Worm (Caenorhabditis elegans) whole organism, young adult: ENCODE data around the gene ceh-1.
"Not testable (repeated sequence)": the region's sequence is repeated elsewhere in the genome, so short reads cannot be mapped to it uniquely, and the experiment has no call there.

Source experiments
- D2030.7 ChIP-seq: fragments of 200-800 bp; sonication (Bioruptor generic); IDR thresholded peaks from 2 replicates; pipeline ENCODE4 v1.3.6; 2022; ENCODE audit warnings: missing genetic modification reagents, missing genetic modification characterization, missing compliant biosample characterization
- F49E8.2 ChIP-seq: sonication (generic microtip); optimal IDR thresholded peaks from 3 replicates; lab custom pipeline; 2017; ENCODE audit warnings: missing genetic modification characterization, mild to moderate bottlenecking, missing compliant biosample characterization, antibody characterized with exemption, moderate library complexity; ENCODE audit not compliant: insufficient read depth
- ama-1 ChIP-seq, 3 experiments: fragments of 150-350 bp in 1 of 3; sonication (generic microtip) in 2 of 3; optimal IDR thresholded peaks; 2 replicates each; lab custom pipeline; 2014 to 2018; ENCODE audit warnings: missing biosample characterization in 2 of 3, missing genetic modification characterization in 2 of 3, missing genetic modification reagents in 2 of 3
- attf-3 ChIP-seq: fragments of 200-800 bp; sonication (Bioruptor generic); conservative IDR thresholded peaks from 2 replicates; pipeline ENCODE4 v1.3.6; 2022; ENCODE audit warnings: missing genetic modification reagents, missing genetic modification characterization, missing compliant biosample characterization
- ceh-79 ChIP-seq: sonication (generic microtip); optimal IDR thresholded peaks from 2 replicates; lab custom pipeline; 2017; ENCODE audit warnings: mild to moderate bottlenecking, missing genetic modification characterization, missing compliant biosample characterization
- lin-35 ChIP-seq, 3 experiments: fragments of 150-350 bp in 2 of 3; sonication (generic microtip) in 1 of 3; optimal IDR thresholded peaks; 2 replicates each; lab custom pipeline; 2014 to 2018; ENCODE audit warnings: missing biosample characterization in 3 of 3, missing genetic modification characterization in 3 of 3, missing genetic modification reagents in 3 of 3
- snpc-1.3 ChIP-seq: sonication (generic microtip); optimal IDR thresholded peaks from 2 replicates; lab custom pipeline; 2017; ENCODE audit warnings: missing genetic modification characterization, mild to moderate bottlenecking, missing compliant biosample characterization, antibody characterized with exemption, moderate library complexity, missing genotype, missing genetic modification reagents; ENCODE audit not compliant: insufficient read depth
- snpc-3.4 ChIP-seq: sonication (generic microtip); optimal IDR thresholded peaks from 2 replicates; lab custom pipeline; 2017; ENCODE audit warnings: missing genetic modification characterization, mild to moderate bottlenecking, missing compliant biosample characterization, antibody characterized with exemption, moderate library complexity, missing genotype, missing genetic modification reagents
- snpc-4 ChIP-seq, 5 experiments: fragments of 150-350 bp in 1 of 5; sonication (generic microtip) in 4 of 5; optimal IDR thresholded peaks; 2 replicates each; lab custom pipeline; 2014 to 2018; ENCODE audit warnings: missing genetic modification characterization in 5 of 5, missing biosample characterization in 3 of 5, antibody characterized with exemption in 2 of 5, mild to moderate bottlenecking in 2 of 5, missing compliant biosample characterization in 2 of 5, missing genotype in 2 of 5, moderate library complexity in 2 of 5, missing genetic modification reagents in 1 of 5
- unc-130 ChIP-seq: sonication (generic microtip); optimal IDR thresholded peaks from 2 replicates; lab custom pipeline; 2016; ENCODE audit warnings: missing genetic modification reagents, missing genetic modification characterization, missing compliant biosample characterization

DNA sequence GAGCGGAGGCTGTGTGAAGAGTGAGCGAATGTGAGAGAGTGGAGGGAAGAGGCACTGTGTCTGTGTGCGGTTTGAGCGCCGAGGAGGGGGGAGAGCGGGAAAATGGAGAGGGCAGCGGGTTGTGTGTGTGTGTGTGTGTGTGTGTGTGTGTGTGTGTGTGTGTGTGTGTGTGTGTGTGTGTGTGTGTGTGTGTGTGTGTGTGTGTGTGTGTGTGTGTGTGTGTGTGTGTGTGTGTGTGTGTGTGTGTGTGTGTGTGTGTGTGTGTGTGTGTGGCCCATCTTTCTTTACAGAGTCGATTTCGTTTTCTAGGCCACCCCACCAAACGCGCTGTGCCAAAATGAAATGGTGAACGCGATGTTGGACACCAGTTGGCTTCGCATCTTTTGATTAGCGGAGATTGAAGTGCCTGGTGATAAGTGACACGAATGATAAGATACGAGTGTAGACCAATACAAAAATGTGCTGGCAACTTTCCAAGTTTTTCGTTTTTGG lies 47.5 kb downstream of the ceh-1 start:
- not testable (repeated sequence) for TF ChIP-seq ama-1 (optimal IDR thresholded peaks at IDR 0.05; lab: Kevin White, UChicago); ama-1 (GFP tag; optimal IDR thresholded peaks at IDR 0.05; lab: Kevin White, UChicago); F49E8.2; snpc-3.4 (tag; lab: Kevin White, UChicago); D2030.7 (GFP tag; lab: Robert Waterston, UW); unc-130 (GFP tag; lab: Kevin White, UChicago); snpc-4 (GFP tag; optimal IDR thresholded peaks at IDR 0.05; lab: Kevin White, UChicago); snpc-4 (tag; optimal IDR thresholded peaks at IDR 0.05; lab: Kevin White, UChicago); snpc-1.3 (tag; lab: Kevin White, UChicago)
- TF ChIP-seq attf-3, result 0 out of 2 replicates have a peak, but pooled peaks have one; percentile 41
- peak; percentile 72 for TF ChIP-seq ceh-79 (tag; lab: Kevin White, UChicago)
- TF ChIP-seq lin-35 (GFP tag; optimal IDR thresholded peaks at IDR 0.05; lab: Kevin White, UChicago), result peak in 1 of 3 experiments; percentile 54
